Worm (Caenorhabditis elegans) whole organism, L3 larva: ENCODE results near the gene tag-250.

Experiments used
- R02D3.7 ChIP-seq: fragments of 150-350 bp; optimal IDR thresholded peaks from 2 replicates; lab custom pipeline; 2014; ENCODE audit warnings: missing biosample characterization, missing genetic modification characterization
- ZK546.5 ChIP-seq: sonication (generic microtip); optimal IDR thresholded peaks from 2 replicates; lab custom pipeline; 2017; ENCODE audit warnings: missing biosample characterization, missing genetic modification characterization
- aly-2 ChIP-seq: fragments of 150-350 bp; optimal IDR thresholded peaks from 2 replicates; lab custom pipeline; 2014; ENCODE audit warnings: missing biosample characterization, missing genetic modification characterization
- ama-1 ChIP-seq: fragments of 150-350 bp; optimal IDR thresholded peaks from 2 replicates; lab custom pipeline; 2018
- ceh-16 ChIP-seq: sonication (generic microtip); optimal IDR thresholded peaks from 2 replicates; lab custom pipeline; 2017; ENCODE audit warnings: missing biosample characterization, missing genetic modification characterization
- ceh-28 ChIP-seq: fragments of 150-350 bp; optimal IDR thresholded peaks from 2 replicates; lab custom pipeline; 2014; ENCODE audit warnings: missing biosample characterization, missing genetic modification reagents, missing genetic modification characterization
- ceh-82 ChIP-seq: fragments of 150-350 bp; optimal IDR thresholded peaks from 2 replicates; lab custom pipeline; 2014; ENCODE audit warnings: missing biosample characterization, missing genetic modification characterization
- ceh-9 ChIP-seq: sonication (generic microtip); optimal IDR thresholded peaks from 2 replicates; lab custom pipeline; 2018; ENCODE audit warnings: missing biosample characterization, missing genetic modification characterization
- daf-12 ChIP-seq: fragments of 150-350 bp; optimal IDR thresholded peaks from 2 replicates; lab custom pipeline; 2014; ENCODE audit warnings: missing biosample characterization, missing genetic modification reagents, missing genetic modification characterization
- egl-27 ChIP-seq: sonication (generic microtip); optimal IDR thresholded peaks from 4 replicates; lab custom pipeline; 2017; ENCODE audit warnings: missing biosample characterization, missing genetic modification reagents, missing genetic modification characterization
- egl-5 ChIP-seq: fragments of 150-350 bp; optimal IDR thresholded peaks from 2 replicates; lab custom pipeline; 2017; ENCODE audit warnings: missing biosample characterization, missing genetic modification reagents, missing genetic modification characterization, inconsistent platforms
- elt-1 ChIP-seq: fragments of 150-350 bp; optimal IDR thresholded peaks from 2 replicates; lab custom pipeline; 2014; ENCODE audit warnings: missing biosample characterization, missing genetic modification characterization
- elt-2 ChIP-seq: sonication (generic microtip); optimal IDR thresholded peaks from 2 replicates; lab custom pipeline; 2016; ENCODE audit warnings: missing genetic modification reagents, mild to moderate bottlenecking, missing genetic modification characterization, missing compliant biosample characterization
- elt-3 ChIP-seq, 3 experiments: fragments of 150-350 bp in 1 of 3; sonication (generic microtip) in 2 of 3; optimal IDR thresholded peaks; 2 replicates in 2 of 3; 4 replicates in 1 of 3; lab custom pipeline; 2014 to 2017; ENCODE audit warnings: missing biosample characterization in 3 of 3, missing genetic modification characterization in 3 of 3
- eor-1 ChIP-seq, 2 experiments: fragments of 150-350 bp; optimal IDR thresholded peaks; 2 replicates each; lab custom pipeline; 2014 to 2018; ENCODE audit warnings: missing biosample characterization in 2 of 2, missing genetic modification characterization in 2 of 2
- fkh-10 ChIP-seq: sonication (generic microtip); optimal IDR thresholded peaks from 2 replicates; lab custom pipeline; 2017; ENCODE audit warnings: missing biosample characterization, missing genetic modification reagents, missing genetic modification characterization
- fkh-2 ChIP-seq: fragments of 150-350 bp; optimal IDR thresholded peaks from 2 replicates; lab custom pipeline; 2014; ENCODE audit warnings: missing biosample characterization, missing genetic modification reagents, missing genetic modification characterization
- fos-1 ChIP-seq: fragments of 150-350 bp; optimal IDR thresholded peaks from 2 replicates; lab custom pipeline; 2014; ENCODE audit warnings: missing biosample characterization, missing genetic modification characterization
- hmg-11 ChIP-seq: sonication (generic microtip); optimal IDR thresholded peaks from 2 replicates; lab custom pipeline; 2016; ENCODE audit warnings: missing genetic modification characterization, missing compliant biosample characterization
- jun-1 ChIP-seq: fragments of 150-350 bp; optimal IDR thresholded peaks from 2 replicates; lab custom pipeline; 2014; ENCODE audit warnings: missing biosample characterization, missing genetic modification reagents, missing genetic modification characterization
- lin-15B ChIP-seq: fragments of 150-350 bp; optimal IDR thresholded peaks from 2 replicates; lab custom pipeline; 2014; ENCODE audit warnings: missing biosample characterization, missing genetic modification characterization
- lin-39 ChIP-seq: fragments of 150-350 bp; optimal IDR thresholded peaks from 2 replicates; lab custom pipeline; 2018; ENCODE audit warnings: missing biosample characterization, missing genetic modification reagents, missing genetic modification characterization
- lsy-12 ChIP-seq: sonication (generic microtip); optimal IDR thresholded peaks from 2 replicates; lab custom pipeline; 2016; ENCODE audit warnings: mild to moderate bottlenecking, missing genetic modification characterization, missing compliant biosample characterization
- mdl-1 ChIP-seq: fragments of 150-350 bp; optimal IDR thresholded peaks from 2 replicates; lab custom pipeline; 2014; ENCODE audit warnings: missing biosample characterization, missing genetic modification characterization
- mml-1 ChIP-seq: fragments of 150-350 bp; sonication (generic microtip); optimal IDR thresholded peaks from 3 replicates; lab custom pipeline; 2014; ENCODE audit warnings: missing biosample characterization, missing genetic modification characterization
- nfya-1 ChIP-seq: sonication (generic microtip); optimal IDR thresholded peaks from 2 replicates; lab custom pipeline; 2017; ENCODE audit warnings: missing genetic modification characterization, mild to moderate bottlenecking, missing compliant biosample characterization, antibody characterized with exemption, moderate library complexity; ENCODE audit not compliant: insufficient read depth
- nhr-11 ChIP-seq: fragments of 150-350 bp; optimal IDR thresholded peaks from 2 replicates; lab custom pipeline; 2014; ENCODE audit warnings: missing biosample characterization, missing genetic modification characterization
- nhr-12 ChIP-seq: fragments of 150-350 bp; optimal IDR thresholded peaks from 2 replicates; lab custom pipeline; 2014; ENCODE audit warnings: missing biosample characterization, missing genetic modification characterization
- nhr-23 ChIP-seq: fragments of 150-350 bp; optimal IDR thresholded peaks from 2 replicates; lab custom pipeline; 2014; ENCODE audit warnings: missing biosample characterization, missing genetic modification reagents, missing genetic modification characterization
- nhr-237 ChIP-seq: fragments of 150-350 bp; optimal IDR thresholded peaks from 2 replicates; lab custom pipeline; 2014; ENCODE audit warnings: missing biosample characterization, missing genetic modification characterization
- nhr-25 ChIP-seq: sonication (generic microtip); optimal IDR thresholded peaks from 2 replicates; lab custom pipeline; 2017; ENCODE audit warnings: missing biosample characterization, missing genetic modification characterization
- nhr-28 ChIP-seq: fragments of 150-350 bp; optimal IDR thresholded peaks from 2 replicates; lab custom pipeline; 2014; ENCODE audit warnings: missing biosample characterization, missing genetic modification characterization
- nhr-43 ChIP-seq: sonication (generic microtip); optimal IDR thresholded peaks from 2 replicates; lab custom pipeline; 2016; ENCODE audit warnings: mild to moderate bottlenecking, missing genetic modification characterization, missing compliant biosample characterization; ENCODE audit not compliant: poor library complexity, severe bottlenecking
- nhr-67 ChIP-seq: fragments of 150-350 bp; optimal IDR thresholded peaks from 2 replicates; lab custom pipeline; 2014; ENCODE audit warnings: missing biosample characterization, missing genetic modification characterization
- nhr-76 ChIP-seq: fragments of 150-350 bp; sonication (generic microtip); optimal IDR thresholded peaks from 5 replicates; lab custom pipeline; 2014; ENCODE audit warnings: missing biosample characterization, missing genetic modification characterization
- nhr-77 ChIP-seq: fragments of 150-350 bp; optimal IDR thresholded peaks from 2 replicates; lab custom pipeline; 2014; ENCODE audit warnings: missing biosample characterization, missing genetic modification characterization
- pha-4 ChIP-seq: fragments of 150-350 bp; optimal IDR thresholded peaks from 2 replicates; lab custom pipeline; 2014; ENCODE audit warnings: missing biosample characterization, missing genetic modification reagents, missing genetic modification characterization
- pqm-1 ChIP-seq: fragments of 150-350 bp; optimal IDR thresholded peaks from 2 replicates; lab custom pipeline; 2017; ENCODE audit warnings: missing biosample characterization, missing genetic modification characterization, inconsistent platforms
- sea-2 ChIP-seq: fragments of 150-350 bp; sonication (generic microtip); optimal IDR thresholded peaks from 4 replicates; lab custom pipeline; 2014; ENCODE audit warnings: missing biosample characterization, missing genetic modification reagents, missing genetic modification characterization
- skn-1 ChIP-seq: fragments of 150-350 bp; optimal IDR thresholded peaks from 2 replicates; lab custom pipeline; 2014; ENCODE audit warnings: missing biosample characterization, missing genetic modification characterization
- snpc-4 ChIP-seq: fragments of 150-350 bp; optimal IDR thresholded peaks from 2 replicates; lab custom pipeline; 2014; ENCODE audit warnings: missing biosample characterization, missing genetic modification characterization
- tbx-2 ChIP-seq: sonication (generic microtip); optimal IDR thresholded peaks from 2 replicates; lab custom pipeline; 2016; ENCODE audit warnings: mild to moderate bottlenecking, missing genetic modification characterization, missing compliant biosample characterization
- unc-39 ChIP-seq: sonication (generic microtip); optimal IDR thresholded peaks from 4 replicates; lab custom pipeline; 2017; ENCODE audit warnings: missing biosample characterization, missing genetic modification characterization
- unc-62 ChIP-seq: fragments of 150-350 bp; sonication (generic microtip); optimal IDR thresholded peaks from 4 replicates; lab custom pipeline; 2014; ENCODE audit warnings: missing biosample characterization, missing genetic modification reagents, missing genetic modification characterization
- zag-1 ChIP-seq: fragments of 150-350 bp; optimal IDR thresholded peaks from 2 replicates; lab custom pipeline; 2014; ENCODE audit warnings: missing biosample characterization, missing genetic modification characterization
- ztf-11 ChIP-seq: fragments of 150-350 bp; optimal IDR thresholded peaks from 2 replicates; lab custom pipeline; 2014; ENCODE audit warnings: missing biosample characterization, missing genetic modification characterization
- ztf-4 ChIP-seq: fragments of 150-350 bp; optimal IDR thresholded peaks from 2 replicates; lab custom pipeline; 2014; ENCODE audit warnings: missing biosample characterization, missing genetic modification characterization

Gene tag-250

DNA sequence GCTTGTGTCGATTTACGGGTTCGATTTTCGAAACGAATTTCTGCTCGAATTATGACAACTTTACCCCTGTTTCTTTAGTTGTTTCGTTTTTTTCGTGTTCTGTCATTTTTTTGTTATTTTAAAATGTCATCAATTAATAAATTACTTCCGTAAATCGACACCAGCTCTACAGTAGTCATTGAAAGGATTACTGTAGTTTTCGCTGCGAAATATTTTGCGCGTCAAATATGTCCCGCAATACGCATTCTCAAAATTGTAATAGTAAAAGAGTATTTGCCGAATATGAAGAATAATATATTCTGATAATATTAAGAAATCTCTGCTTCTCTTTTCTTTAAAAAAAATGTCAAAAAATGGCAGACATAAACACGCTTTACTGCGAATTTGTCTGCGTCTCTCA is 31.5 kb downstream of the tag-250 start:
- no peak for TF ChIP-seq hmg-11 (tag; lab: Kevin White, UChicago)
- TF ChIP-seq unc-62 = no peak
- TF ChIP-seq zag-1 (tag; lab: Kevin White, UChicago) = no peak
- TF ChIP-seq nhr-43 (tag; lab: Kevin White, UChicago) = no peak
- no peak for TF ChIP-seq unc-39 (tag; lab: Kevin White, UChicago)
- TF ChIP-seq nfya-1 (tag; lab: Kevin White, UChicago) = peak; percentile 7
- TF ChIP-seq, all 47 proteins: peak for 1

DNA sequence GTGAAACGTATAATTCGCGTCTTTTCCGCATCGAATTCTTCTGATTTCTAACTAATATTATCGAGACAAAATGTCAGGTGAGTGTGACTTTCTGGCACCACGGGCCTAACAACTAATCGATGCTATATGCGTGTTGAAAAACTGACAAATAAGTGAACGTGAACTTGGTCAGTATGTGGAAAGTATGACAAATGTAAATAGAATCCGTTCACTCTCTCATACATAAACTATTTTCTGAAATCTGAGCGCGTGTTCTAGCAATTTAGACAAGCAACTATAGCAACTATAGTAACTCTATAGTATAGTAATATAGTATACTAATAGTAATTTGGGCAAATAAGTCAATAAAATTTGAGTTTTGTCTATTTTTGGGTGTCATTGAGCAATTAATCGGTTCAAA is 32.4 kb downstream of the tag-250 start:
- TF ChIP-seq pha-4 (tag; lab: Kevin White, UChicago) (peak; percentile 68), egl-5 (no peak)

DNA sequence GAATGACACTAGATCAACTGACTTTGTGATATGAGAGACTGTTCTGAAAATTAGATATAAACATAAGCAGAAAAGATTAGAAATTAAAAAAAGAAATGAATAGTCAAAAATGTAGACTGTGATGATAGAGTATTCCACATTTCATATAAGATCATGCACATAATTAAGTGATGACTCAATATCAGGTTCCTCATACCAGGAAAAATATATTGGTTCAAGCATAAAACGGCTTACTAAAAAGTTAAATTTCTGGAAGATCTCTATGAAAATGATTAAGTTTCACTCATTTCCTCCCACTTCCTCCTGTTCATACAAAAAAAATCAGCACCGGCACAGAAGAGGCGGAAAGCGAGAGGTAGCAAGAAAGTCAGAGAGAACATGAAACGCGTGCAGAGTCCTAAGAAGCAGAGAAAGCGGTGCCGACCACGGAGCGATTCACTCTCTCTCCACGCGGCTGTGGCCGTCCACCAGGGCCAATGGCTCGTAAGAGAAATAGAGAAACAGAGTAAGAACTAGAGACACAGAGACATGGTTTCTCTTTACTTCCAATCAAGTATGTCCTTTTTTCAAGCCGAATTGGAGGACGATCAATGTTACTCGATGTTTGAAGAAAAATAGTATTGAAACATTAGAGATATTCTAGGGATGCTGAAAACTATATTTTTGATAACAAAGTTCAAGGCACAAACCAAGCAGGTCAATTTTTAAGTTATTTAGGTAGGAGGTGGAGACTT is 33.0 kb downstream of the tag-250 start, which contains the start of the genes ZK688.5 and fahd-1:
Gene ZK688.5, minus strand, starts transcription at position 51 of the 734 bp plus-strand sequence.
Gene fahd-1, plus strand, starts transcription at position 684 of the 734 bp plus-strand sequence.
- TF ChIP-seq mdl-1 (tag; lab: Kevin White, UChicago) (peak; percentile 51), egl-27 (tag; lab: Kevin White, UChicago) (peak; percentile 19), nhr-76 (tag; lab: Kevin White, UChicago) (peak; percentile 38), aly-2 (tag; lab: Kevin White, UChicago) (no peak), lin-15B (tag; lab: Kevin White, UChicago) (peak; percentile 69), nhr-237 (tag; lab: Kevin White, UChicago) (no peak), sea-2 (no peak), nhr-11 (tag; lab: Kevin White, UChicago) (no peak), ztf-4 (tag; lab: Kevin White, UChicago) (no peak), nfya-1 (tag; lab: Kevin White, UChicago) (peak; percentile 88), snpc-4 (tag; lab: Kevin White, UChicago) (peak; percentile 47), fkh-2 (tag; lab: Kevin White, UChicago) (no peak), lsy-12 (tag; lab: Kevin White, UChicago) (peak; percentile 68), eor-1 (tag; optimal IDR thresholded peaks at IDR 0.05; lab: Kevin White, UChicago) (no peak), pqm-1 (peak; percentile 12), fos-1 (tag; lab: Kevin White, UChicago) (no peak), ama-1 (peak; percentile 56), mml-1 (tag; lab: Kevin White, UChicago) (no peak), egl-5 (peak; percentile 44), tbx-2 (no peak), ceh-9 (tag; lab: Kevin White, UChicago) (no peak), ZK546.5 (no peak), ceh-82 (peak; percentile 25), nhr-67 (tag; lab: Kevin White, UChicago) (no peak), nhr-43 (tag; lab: Kevin White, UChicago) (peak; percentile 75), nhr-25 (tag; lab: Kevin White, UChicago) (peak; percentile 91), fkh-10 (GFP tag; lab: Kevin White, UChicago) (no peak), zag-1 (tag; lab: Kevin White, UChicago) (no peak), hmg-11 (tag; lab: Kevin White, UChicago) (peak; percentile 77), nhr-77 (tag; lab: Kevin White, UChicago) (no peak), ceh-28 (peak; percentile 66), daf-12 (tag; lab: Kevin White, UChicago) (no peak), jun-1 (tag; lab: Kevin White, UChicago) (peak; percentile 50), lin-39 (tag; lab: Kevin White, UChicago) (peak; percentile 86), nhr-28 (tag; lab: Kevin White, UChicago) (no peak), pha-4 (tag; lab: Kevin White, UChicago) (peak; percentile 80), nhr-12 (tag; lab: Kevin White, UChicago) (no peak), R02D3.7 (tag; lab: Kevin White, UChicago) (peak; percentile 34), ceh-16 (tag; lab: Kevin White, UChicago) (no peak), elt-3 (tag; optimal IDR thresholded peaks at IDR 0.05; lab: Kevin White, UChicago) (no peak), elt-1 (no peak), skn-1 (tag; lab: Kevin White, UChicago) (no peak), unc-39 (tag; lab: Kevin White, UChicago) (no peak), elt-2 (peak; percentile 59), ztf-11 (tag; lab: Kevin White, UChicago) (no peak), unc-62 (no peak), nhr-23 (tag; lab: Kevin White, UChicago) (peak; percentile 66)
